Fruit fly (Drosophila melanogaster) whole organism, prepupa: Measurements from ENCODE around the gene spict.

Experiments
- CG11902 ChIP-seq: fragments of 200-800 bp; sonication (Bioruptor generic); optimal IDR thresholded peaks from 3 replicates; lab custom pipeline; 2016; ENCODE audit warnings: missing biosample characterization, missing genetic modification characterization
- CG1621 ChIP-seq: fragments of 200-800 bp; sonication (Bioruptor generic); optimal IDR thresholded peaks from 3 replicates; lab custom pipeline; 2018; ENCODE audit warnings: missing biosample characterization, mild to moderate bottlenecking, missing genetic modification characterization
- CG3032 ChIP-seq: fragments of 200-800 bp; optimal IDR thresholded peaks from 2 replicates; lab custom pipeline; 2019; ENCODE audit warnings: missing biosample characterization, mild to moderate bottlenecking, missing genetic modification characterization, moderate library complexity
- CG32006 ChIP-seq: fragments of 200-800 bp; sonication (Bioruptor generic); optimal IDR thresholded peaks from 3 replicates; lab custom pipeline; 2017; ENCODE audit warnings: missing biosample characterization, mild to moderate bottlenecking, missing genetic modification characterization
- CG8119 ChIP-seq: fragments of 200-800 bp; sonication (Bioruptor generic); IDR thresholded peaks from 3 replicates; pipeline ENCODE4 v1.3.6; 2022; ENCODE audit warnings: missing biosample characterization, missing genetic modification characterization
- CG8319 ChIP-seq: fragments of 200-800 bp; sonication (Bioruptor generic); optimal IDR thresholded peaks from 3 replicates; lab custom pipeline; 2016; ENCODE audit warnings: missing biosample characterization, missing genetic modification characterization
- Eip93F ChIP-seq: fragments of 200-800 bp; sonication (Bioruptor generic); optimal IDR thresholded peaks from 2 replicates; lab custom pipeline; 2016; ENCODE audit warnings: missing biosample characterization, mild to moderate bottlenecking, missing genetic modification characterization
- Hr38 ChIP-seq: sonication (Bioruptor generic); optimal IDR thresholded peaks from 2 replicates; lab custom pipeline; 2016; ENCODE audit warnings: missing biosample characterization, missing genetic modification characterization
- Met ChIP-seq: fragments of 200-800 bp; sonication (Bioruptor generic); optimal IDR thresholded peaks from 3 replicates; lab custom pipeline; 2016; ENCODE audit warnings: missing biosample characterization, missing genetic modification characterization
- OdsH ChIP-seq: fragments of 200-800 bp; sonication (Bioruptor generic); optimal IDR thresholded peaks from 3 replicates; lab custom pipeline; 2016; ENCODE audit warnings: missing biosample characterization, missing genetic modification characterization
- acj6 ChIP-seq: fragments of 200-800 bp; sonication (Bioruptor generic); optimal IDR thresholded peaks from 3 replicates; lab custom pipeline; 2016; ENCODE audit warnings: missing biosample characterization, missing genetic modification characterization
- esn ChIP-seq: fragments of 200-800 bp; sonication (Bioruptor generic); optimal IDR thresholded peaks from 2 replicates; lab custom pipeline; 2016; ENCODE audit warnings: missing biosample characterization, mild to moderate bottlenecking, missing genetic modification characterization, moderate library complexity
- fd59A ChIP-seq: fragments of 200-800 bp; sonication (Bioruptor generic); optimal IDR thresholded peaks from 2 replicates; lab custom pipeline; 2017; ENCODE audit warnings: missing biosample characterization, mild to moderate bottlenecking, missing genetic modification characterization, missing genetic modification reagents
- fd85E ChIP-seq: fragments of 200-800 bp; sonication (Bioruptor generic); optimal IDR thresholded peaks from 3 replicates; lab custom pipeline; 2016; ENCODE audit warnings: missing biosample characterization, missing genetic modification characterization

DNA sequence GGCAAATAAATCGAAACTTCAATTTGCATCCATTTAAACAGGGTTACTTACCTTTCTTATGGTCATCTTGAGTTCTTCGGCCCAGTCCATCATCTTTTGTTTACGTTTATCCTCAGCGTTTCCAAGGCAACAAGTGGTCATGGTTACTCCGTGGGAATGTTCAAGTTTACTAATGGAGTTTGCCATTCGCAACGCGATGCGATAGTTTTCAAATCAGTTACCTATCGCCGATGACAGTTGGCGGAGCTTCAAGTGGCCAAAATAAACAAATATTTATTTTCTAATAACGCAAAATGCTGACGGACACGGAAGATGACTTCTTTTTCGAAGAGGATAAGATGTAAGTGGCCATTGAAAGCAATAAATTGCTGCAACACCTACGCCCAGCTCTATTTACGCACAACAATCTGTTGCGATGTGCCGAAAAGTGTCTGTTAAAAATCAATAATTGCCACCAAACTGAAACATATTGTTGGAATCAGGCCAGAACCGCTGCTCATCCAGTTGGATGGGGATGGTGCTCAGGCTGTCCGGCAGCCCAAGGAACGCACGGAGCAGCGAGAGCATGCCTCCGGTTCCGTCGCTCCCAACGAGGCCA, 9.6 kb upstream of the spict start, which contains the start of the genes IFT43 and PICK1:
- TF ChIP-seq OdsH (GFP tag; lab: Kevin White, UChicago) (no peak), CG32006 (GFP tag; lab: Kevin White, UChicago) (no peak), Met (no peak), acj6 (no peak), CG8319 (no peak), esn (GFP tag; lab: Kevin White, UChicago) (no peak), CG3032 (no peak), fd59A (GFP tag; lab: Kevin White, UChicago) (no peak), CG1621 (tag; lab: Kevin White, UChicago) (no peak), Eip93F (GFP tag; lab: Kevin White, UChicago) (no peak), Hr38 (GFP tag; lab: Kevin White, UChicago) (no peak), fd85E (no peak), CG11902 (GFP tag; lab: Kevin White, UChicago) (no peak), CG8119 (GFP tag; lab: Robert Waterston, UW) (no peak)
